Fruit fly (Drosophila melanogaster) whole organism, prepupa: Measurements from ENCODE around the gene bol.
A peak's percentile ranks its signal among the peaks of the same experiment; 100 is the strongest.

Experiments used
- Blimp-1 ChIP-seq: fragments of 200-800 bp; sonication (Bioruptor generic); optimal IDR thresholded peaks from 3 replicates; lab custom pipeline; 2017; ENCODE audit warnings: missing biosample characterization, missing genetic modification characterization, mild to moderate bottlenecking, moderate library complexity, missing genetic modification reagents
- CG10669 ChIP-seq: fragments of 200-800 bp; sonication (Bioruptor generic); optimal IDR thresholded peaks from 3 replicates; lab custom pipeline; 2018; ENCODE audit warnings: missing biosample characterization, mild to moderate bottlenecking, missing genetic modification characterization, moderate library complexity
- CG11762 ChIP-seq: fragments of 200-800 bp; sonication (Bioruptor generic); optimal IDR thresholded peaks from 3 replicates; lab custom pipeline; 2016; ENCODE audit warnings: missing biosample characterization, missing genetic modification characterization; ENCODE audit not compliant: insufficient read depth
- CG3032 ChIP-seq: fragments of 200-800 bp; optimal IDR thresholded peaks from 2 replicates; lab custom pipeline; 2019; ENCODE audit warnings: missing biosample characterization, mild to moderate bottlenecking, missing genetic modification characterization, moderate library complexity
- CG32006 ChIP-seq: fragments of 200-800 bp; sonication (Bioruptor generic); optimal IDR thresholded peaks from 3 replicates; lab custom pipeline; 2017; ENCODE audit warnings: missing biosample characterization, mild to moderate bottlenecking, missing genetic modification characterization
- CG4318 ChIP-seq: fragments of 200-800 bp; sonication (Bioruptor generic); optimal IDR thresholded peaks from 3 replicates; lab custom pipeline; 2017; ENCODE audit warnings: missing biosample characterization, mild to moderate bottlenecking, missing genetic modification characterization
- CG6792 ChIP-seq: fragments of 200-800 bp; sonication (Bioruptor generic); optimal IDR thresholded peaks from 3 replicates; lab custom pipeline; 2016; ENCODE audit warnings: missing biosample characterization, missing genetic modification characterization
- CG6854 ChIP-seq: fragments of 200-800 bp; sonication (Bioruptor generic); optimal IDR thresholded peaks from 2 replicates; lab custom pipeline; 2017; ENCODE audit warnings: missing biosample characterization, mild to moderate bottlenecking, missing genetic modification characterization
- Eip78C ChIP-seq: fragments of 200-800 bp; sonication (Bioruptor generic); peaks from one replicate; lab custom pipeline; 2016; ENCODE audit warnings: missing biosample characterization, missing genetic modification characterization
- achi ChIP-seq: fragments of 200-800 bp; sonication (Bioruptor generic); optimal IDR thresholded peaks from 3 replicates; lab custom pipeline; 2016; ENCODE audit warnings: missing biosample characterization, missing genetic modification characterization
- acj6 ChIP-seq: fragments of 200-800 bp; sonication (Bioruptor generic); optimal IDR thresholded peaks from 3 replicates; lab custom pipeline; 2016; ENCODE audit warnings: missing biosample characterization, missing genetic modification characterization
- esn ChIP-seq: fragments of 200-800 bp; sonication (Bioruptor generic); optimal IDR thresholded peaks from 2 replicates; lab custom pipeline; 2016; ENCODE audit warnings: missing biosample characterization, mild to moderate bottlenecking, missing genetic modification characterization, moderate library complexity
- fd59A ChIP-seq: fragments of 200-800 bp; sonication (Bioruptor generic); optimal IDR thresholded peaks from 2 replicates; lab custom pipeline; 2017; ENCODE audit warnings: missing biosample characterization, mild to moderate bottlenecking, missing genetic modification characterization, missing genetic modification reagents
- vri ChIP-seq: fragments of 200-800 bp; sonication (Bioruptor generic); optimal IDR thresholded peaks from 3 replicates; lab custom pipeline; 2016; ENCODE audit warnings: missing biosample characterization, mild to moderate bottlenecking, missing genetic modification characterization

DNA sequence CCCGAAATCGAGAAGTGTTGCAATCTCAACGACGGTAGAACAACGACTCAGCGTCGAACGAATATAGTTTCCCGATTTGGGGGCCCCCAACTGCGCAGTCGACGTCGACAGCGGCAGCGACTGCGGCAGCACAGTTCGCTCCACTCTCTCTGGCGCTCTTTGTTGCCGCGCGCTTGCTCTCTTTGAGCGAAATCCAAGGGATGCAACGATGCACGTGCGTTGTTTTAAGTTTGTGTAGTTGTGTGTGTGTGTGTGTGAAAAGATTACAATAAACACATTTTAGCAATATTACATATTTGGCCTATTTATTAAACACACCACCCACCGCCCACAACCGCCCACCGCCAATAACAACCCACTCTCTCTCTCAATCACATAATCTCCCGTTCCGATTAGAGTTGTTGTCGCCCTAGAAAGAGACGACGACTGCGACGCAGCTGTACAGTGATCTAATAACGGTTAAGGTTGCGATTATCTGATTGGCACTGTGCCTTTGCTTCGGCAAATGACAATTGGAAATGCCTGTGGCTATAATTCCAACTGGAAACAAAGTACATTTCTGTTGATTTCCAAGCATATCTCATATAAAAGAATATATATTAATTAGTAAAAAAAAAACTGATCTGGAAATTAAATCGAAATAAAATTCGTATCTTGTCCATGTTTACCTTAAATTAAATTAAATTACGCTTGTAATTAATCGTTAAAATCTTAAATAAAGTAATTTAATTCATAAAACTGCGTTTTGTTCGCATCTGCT is 8.8 kb downstream of the bol start:
- no peak for TF ChIP-seq CG6792
- TF ChIP-seq CG10669 = no peak
- TF ChIP-seq CG4318 = no peak
- TF ChIP-seq Blimp-1 (GFP tag; lab: Kevin White, UChicago) = no peak
- peak; percentile 75 for TF ChIP-seq Eip78C (GFP tag; lab: Kevin White, UChicago)
- TF ChIP-seq esn (GFP tag; lab: Kevin White, UChicago) = no peak
- TF ChIP-seq fd59A = no peak
- no peak for TF ChIP-seq CG11762 (GFP tag; lab: Kevin White, UChicago)
- TF ChIP-seq acj6 = no peak
- no peak for TF ChIP-seq vri (GFP tag; lab: Kevin White, UChicago)
- TF ChIP-seq CG32006 (GFP tag; lab: Kevin White, UChicago) = peak; percentile 47
- no peak for TF ChIP-seq CG3032 (tag; lab: Kevin White, UChicago)
- TF ChIP-seq CG6854 (GFP tag; lab: Kevin White, UChicago) = no peak
- TF ChIP-seq achi (GFP tag; lab: Kevin White, UChicago) = no peak
